Worm (Caenorhabditis elegans) whole organism, midembryonic: ENCODE results near the gene C40A11.8.
A peak's percentile ranks its signal among the peaks of the same experiment; 100 is the strongest.

Experiments used
- T22C8.4 ChIP-seq: fragments of 200-800 bp; sonication (Bioruptor generic); IDR thresholded peaks from 2 replicates; pipeline ENCODE4 v1.3.6; 2022; ENCODE audit warnings: missing genetic modification characterization, missing compliant biosample characterization
- cog-1 ChIP-seq: sonication (generic microtip); optimal IDR thresholded peaks from 2 replicates; lab custom pipeline; 2016; ENCODE audit warnings: missing genetic modification characterization, missing compliant biosample characterization
- flt-1 ChIP-seq: fragments of 200-800 bp; sonication (Bioruptor generic); IDR thresholded peaks from 2 replicates; pipeline ENCODE4 v1.3.6; 2022; ENCODE audit warnings: missing genetic modification characterization, missing compliant biosample characterization
- klf-2 ChIP-seq: fragments of 200-800 bp; sonication (Bioruptor generic); conservative IDR thresholded peaks from 2 replicates; pipeline ENCODE4 v1.3.6; 2022; ENCODE audit warnings: missing genetic modification reagents, missing genetic modification characterization, missing compliant biosample characterization
- med-1 ChIP-seq: sonication (generic microtip); optimal IDR thresholded peaks from 2 replicates; lab custom pipeline; 2017; ENCODE audit warnings: missing genetic modification characterization, mild to moderate bottlenecking, missing compliant biosample characterization, antibody characterized with exemption, missing genetic modification reagents; ENCODE audit not compliant: insufficient read depth
- ref-1 ChIP-seq: fragments of 200-800 bp; sonication (Bioruptor generic); conservative IDR thresholded peaks from 2 replicates; pipeline ENCODE4 v1.3.6; 2022; ENCODE audit warnings: missing genetic modification reagents, missing genetic modification characterization, missing compliant biosample characterization
- tab-1 ChIP-seq: fragments of 200-800 bp; sonication (Bioruptor generic); IDR thresholded peaks from 2 replicates; pipeline ENCODE4 v1.3.6; 2022; ENCODE audit warnings: missing genetic modification characterization, missing compliant biosample characterization
- ztf-23 ChIP-seq: fragments of 200-800 bp; sonication (Bioruptor generic); IDR thresholded peaks from 2 replicates; pipeline ENCODE4 v1.3.6; 2022; ENCODE audit warnings: missing genetic modification reagents, missing genetic modification characterization, missing compliant biosample characterization
- ztf-29 ChIP-seq: fragments of 200-800 bp; sonication (Bioruptor generic); IDR thresholded peaks from 2 replicates; pipeline ENCODE4 v1.3.6; 2022; ENCODE audit warnings: missing genetic modification reagents, missing genetic modification characterization, missing compliant biosample characterization

C40A11.8 gene

DNA sequence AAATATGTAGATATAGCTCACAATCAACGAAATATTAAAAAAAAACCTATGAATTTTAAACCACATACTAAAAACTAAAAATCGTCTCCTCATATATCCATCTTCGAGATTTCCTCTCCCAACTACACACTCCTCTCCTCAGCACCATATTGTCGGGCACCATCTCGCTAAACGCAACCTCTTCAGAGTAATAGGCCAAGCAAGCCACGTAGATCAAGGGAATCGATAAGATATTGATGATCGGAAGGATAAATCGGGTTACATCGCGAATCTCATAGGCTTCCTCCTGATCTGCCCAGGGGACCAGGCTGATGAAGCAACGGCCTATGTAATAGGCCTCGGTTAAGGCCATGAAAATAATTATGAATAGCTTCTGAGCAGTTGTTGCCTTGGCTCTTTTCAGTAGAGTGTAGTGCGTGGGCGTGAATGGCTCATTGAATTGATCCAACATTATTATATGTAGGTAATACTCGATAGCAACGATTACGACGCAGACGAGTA is at the start of gene C40A11.8, which contains the start of gene C40A11.7:
Gene C40A11.8 (minus strand): TSS at position 451 of the 501 bp plus-strand sequence.
Gene C40A11.7 (minus strand): TSS at position 101 of the 501 bp plus-strand sequence.
- TF ChIP-seq ztf-29 (GFP tag; lab: Robert Waterston, UW) (no peak), ref-1 (no peak), tab-1 (GFP tag; lab: Robert Waterston, UW) (no peak), flt-1 (no peak), klf-2 (no peak), cog-1 (tag; lab: Kevin White, UChicago) (no peak), ztf-23 (GFP tag; lab: Robert Waterston, UW) (no peak), T22C8.4 (no peak), med-1 (GFP tag; lab: Kevin White, UChicago) (no peak)

- TF ChIP-seq klf-2 (no peak), T22C8.4 (no peak), ztf-23 (GFP tag; lab: Robert Waterston, UW) (no peak), ztf-29 (GFP tag; lab: Robert Waterston, UW) (no peak), ref-1 (no peak), cog-1 (tag; lab: Kevin White, UChicago) (no peak), tab-1 (GFP tag; lab: Robert Waterston, UW) (no peak), flt-1 (no peak), med-1 (GFP tag; lab: Kevin White, UChicago) (no peak)
Observed at ce11 chrII:2197555-2198288, 47.0 kb upstream of the C40A11.8 start, which contains the start of gene C33C12.1. TSS of gene C33C12.1 (plus strand) at chrII:2198238.

DNA sequence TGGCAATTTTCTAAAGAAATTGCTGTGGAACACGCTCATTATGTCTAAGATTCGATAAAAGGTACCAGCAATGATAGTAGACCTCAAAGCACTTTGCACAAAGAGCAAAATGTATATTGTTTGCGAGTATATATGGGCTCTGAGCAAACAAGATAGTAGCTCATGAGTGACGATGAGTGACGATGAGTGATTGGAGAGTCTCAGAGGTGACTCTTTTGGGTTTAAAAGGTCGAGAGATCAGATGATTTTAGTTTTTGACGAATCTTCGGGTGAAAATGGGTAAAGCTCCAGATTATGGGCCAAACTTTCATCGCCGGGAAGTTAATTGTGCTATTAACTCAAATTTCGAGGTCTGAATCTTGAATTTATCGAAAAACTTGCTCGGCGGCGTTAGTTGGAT is 46.0 kb upstream of the C40A11.8 start:
- TF ChIP-seq med-1 (GFP tag; lab: Kevin White, UChicago) (no peak), tab-1 (GFP tag; lab: Robert Waterston, UW) (no peak), ztf-23 (GFP tag; lab: Robert Waterston, UW) (no peak), flt-1 (no peak), T22C8.4 (no peak)

ce11 chrII:2195541-2195940 is 44.8 kb upstream of the C40A11.8 start:
- TF ChIP-seq ref-1 (no peak), ztf-29 (GFP tag; lab: Robert Waterston, UW) (no peak), klf-2 (no peak), flt-1 (no peak), cog-1 (tag; lab: Kevin White, UChicago) (peak; percentile 33), med-1 (GFP tag; lab: Kevin White, UChicago) (no peak)

ce11 chrII:2192267-2192666 is 41.5 kb upstream of the C40A11.8 start:
- TF ChIP-seq ztf-29 (GFP tag; lab: Robert Waterston, UW) (no peak), med-1 (GFP tag; lab: Kevin White, UChicago) (no peak), flt-1 (no peak), ztf-23 (GFP tag; lab: Robert Waterston, UW) (no peak)

DNA sequence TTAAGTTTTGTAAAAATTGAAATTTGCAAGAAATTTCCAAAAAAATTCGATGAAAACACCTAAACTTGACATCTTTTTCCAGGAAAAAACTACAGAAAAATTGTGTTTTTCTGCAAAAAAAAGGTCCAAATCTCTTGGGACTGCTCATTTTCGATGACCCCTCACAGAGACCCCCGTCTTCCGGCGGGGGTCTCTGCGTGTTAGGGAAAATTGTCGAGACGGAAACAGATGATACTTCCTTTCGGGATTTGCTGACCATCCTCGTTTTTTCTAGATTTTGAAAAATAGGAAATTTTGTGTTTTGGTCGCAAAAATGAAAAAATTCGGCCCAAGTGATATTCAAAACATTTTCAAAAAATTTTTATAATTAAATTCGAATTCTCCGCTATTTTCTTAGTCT is 40.6 kb upstream of the C40A11.8 start:
- TF ChIP-seq klf-2, result no peak
- no peak for TF ChIP-seq T22C8.4
- TF ChIP-seq ztf-23 (GFP tag; lab: Robert Waterston, UW), result no peak
- TF ChIP-seq tab-1 (GFP tag; lab: Robert Waterston, UW), result no peak
- no peak for TF ChIP-seq ztf-29 (GFP tag; lab: Robert Waterston, UW)
- TF ChIP-seq med-1 (GFP tag; lab: Kevin White, UChicago), result no peak
- TF ChIP-seq ref-1, result no peak
- TF ChIP-seq flt-1, result no peak
- no peak for TF ChIP-seq cog-1 (tag; lab: Kevin White, UChicago)

- TF ChIP-seq ref-1, result no peak
- no peak for TF ChIP-seq ztf-29 (GFP tag; lab: Robert Waterston, UW)
- TF ChIP-seq tab-1 (GFP tag; lab: Robert Waterston, UW), result no peak
- no peak for TF ChIP-seq med-1 (GFP tag; lab: Kevin White, UChicago)
- no peak for TF ChIP-seq klf-2
- TF ChIP-seq flt-1, result no peak
- no peak for TF ChIP-seq T22C8.4
- TF ChIP-seq cog-1 (tag; lab: Kevin White, UChicago), result no peak
- no peak for TF ChIP-seq ztf-23 (GFP tag; lab: Robert Waterston, UW)
Observed at ce11 chrII:2190522-2190921, 39.8 kb upstream of the C40A11.8 start.

DNA sequence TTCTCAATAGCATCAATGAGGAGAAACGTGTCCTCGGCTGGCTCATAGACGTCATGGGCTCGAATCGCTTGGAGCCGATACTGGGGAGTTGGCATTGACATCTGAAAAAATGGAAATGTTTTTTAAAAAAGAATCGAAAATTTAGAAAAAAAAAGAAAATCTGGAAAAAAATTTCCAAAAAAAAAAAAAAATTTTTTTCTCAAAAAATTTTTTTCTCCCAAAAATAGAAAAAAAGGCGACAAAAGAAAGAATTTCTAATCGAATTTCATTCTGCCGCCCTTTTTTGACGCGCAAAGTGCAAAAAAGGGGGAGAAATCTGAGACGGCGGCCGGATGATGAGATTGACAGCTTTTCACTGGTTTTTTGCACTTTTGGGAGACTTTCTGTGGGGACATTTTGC is 38.6 kb upstream of the C40A11.8 start, which contains the start of gene mtq-2:
Gene mtq-2 (minus strand): TSS at position 101 of the 400 bp plus-strand sequence.
- no peak for TF ChIP-seq klf-2
- TF ChIP-seq T22C8.4, result no peak
- TF ChIP-seq ref-1, result no peak
- no peak for TF ChIP-seq cog-1 (tag; lab: Kevin White, UChicago)
- no peak for TF ChIP-seq ztf-23 (GFP tag; lab: Robert Waterston, UW)
- TF ChIP-seq flt-1, result no peak
- no peak for TF ChIP-seq tab-1 (GFP tag; lab: Robert Waterston, UW)
- TF ChIP-seq med-1 (GFP tag; lab: Kevin White, UChicago), result no peak
- TF ChIP-seq ztf-29 (GFP tag; lab: Robert Waterston, UW), result no peak

- TF ChIP-seq ztf-23 (GFP tag; lab: Robert Waterston, UW) (no peak), cog-1 (tag; lab: Kevin White, UChicago) (no peak), ztf-29 (GFP tag; lab: Robert Waterston, UW) (no peak), med-1 (GFP tag; lab: Kevin White, UChicago) (no peak), tab-1 (GFP tag; lab: Robert Waterston, UW) (no peak), klf-2 (no peak), flt-1 (no peak), ref-1 (no peak), T22C8.4 (no peak)
Observed at ce11 chrII:2186730-2187129, 36.0 kb upstream of the C40A11.8 start.

DNA sequence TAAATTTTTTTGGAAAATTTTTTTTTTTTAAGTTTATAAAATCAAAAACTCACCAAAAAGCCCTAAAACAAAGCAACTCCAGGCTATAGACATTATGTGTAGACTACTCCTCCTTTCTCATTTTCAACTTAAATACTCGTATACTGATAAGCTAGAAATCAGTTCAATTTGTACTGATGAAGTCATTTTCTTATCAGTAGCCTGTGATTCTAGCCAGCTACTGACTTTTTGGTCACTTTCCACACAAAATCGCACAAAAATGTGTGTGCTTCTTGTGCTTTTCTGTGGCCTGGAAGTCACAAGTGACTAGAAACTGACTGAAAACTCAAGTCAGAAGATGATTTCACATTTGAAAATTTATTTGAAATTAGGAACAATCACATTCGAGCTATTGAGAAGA is 35.6 kb upstream of the C40A11.8 start, which contains the start of gene gba-2:
Gene gba-2 (minus strand): TSS at position 106 of the 400 bp plus-strand sequence.
- TF ChIP-seq ref-1, result no peak
- TF ChIP-seq T22C8.4, result no peak
- no peak for TF ChIP-seq cog-1 (tag; lab: Kevin White, UChicago)
- TF ChIP-seq tab-1 (GFP tag; lab: Robert Waterston, UW), result no peak
- TF ChIP-seq flt-1, result no peak
- no peak for TF ChIP-seq med-1 (GFP tag; lab: Kevin White, UChicago)
- no peak for TF ChIP-seq ztf-23 (GFP tag; lab: Robert Waterston, UW)
- no peak for TF ChIP-seq ztf-29 (GFP tag; lab: Robert Waterston, UW)
- TF ChIP-seq klf-2, result no peak
